Fruit fly (Drosophila melanogaster) whole organism, prepupa: ENCODE data around the gene Pldn.

Experiments
- Blimp-1 ChIP-seq: fragments of 200-800 bp; sonication (Bioruptor generic); optimal IDR thresholded peaks from 3 replicates; lab custom pipeline; 2017; ENCODE audit warnings: missing biosample characterization, missing genetic modification characterization, mild to moderate bottlenecking, moderate library complexity, missing genetic modification reagents
- CG10631 ChIP-seq: fragments of 200-800 bp; sonication (Bioruptor generic); optimal IDR thresholded peaks from 2 replicates; lab custom pipeline; 2016; ENCODE audit warnings: missing biosample characterization, missing genetic modification characterization
- CG10669 ChIP-seq: fragments of 200-800 bp; sonication (Bioruptor generic); optimal IDR thresholded peaks from 3 replicates; lab custom pipeline; 2018; ENCODE audit warnings: missing biosample characterization, mild to moderate bottlenecking, missing genetic modification characterization, moderate library complexity
- CG11294 ChIP-seq: fragments of 200-800 bp; sonication (Bioruptor generic); IDR thresholded peaks from 2 replicates; pipeline ENCODE4 v1.3.6; 2022; ENCODE audit warnings: missing biosample characterization, missing genetic modification characterization
- CG11762 ChIP-seq: fragments of 200-800 bp; sonication (Bioruptor generic); optimal IDR thresholded peaks from 3 replicates; lab custom pipeline; 2016; ENCODE audit warnings: missing biosample characterization, missing genetic modification characterization; ENCODE audit not compliant: insufficient read depth
- CG11902 ChIP-seq: fragments of 200-800 bp; sonication (Bioruptor generic); optimal IDR thresholded peaks from 3 replicates; lab custom pipeline; 2016; ENCODE audit warnings: missing biosample characterization, missing genetic modification characterization
- CG15336 ChIP-seq: fragments of 200-800 bp; sonication (Bioruptor generic); IDR thresholded peaks from 2 replicates; pipeline ENCODE4 v1.3.6; 2022; ENCODE audit warnings: missing biosample characterization, missing genetic modification characterization
- CG1621 ChIP-seq: fragments of 200-800 bp; sonication (Bioruptor generic); optimal IDR thresholded peaks from 3 replicates; lab custom pipeline; 2018; ENCODE audit warnings: missing biosample characterization, mild to moderate bottlenecking, missing genetic modification characterization
- CG16779 ChIP-seq: fragments of 200-800 bp; sonication (Bioruptor generic); optimal IDR thresholded peaks from 3 replicates; lab custom pipeline; 2017; ENCODE audit warnings: missing biosample characterization, mild to moderate bottlenecking, missing genetic modification characterization
- CG3032 ChIP-seq: fragments of 200-800 bp; optimal IDR thresholded peaks from 2 replicates; lab custom pipeline; 2019; ENCODE audit warnings: missing biosample characterization, mild to moderate bottlenecking, missing genetic modification characterization, moderate library complexity
- CG31627 ChIP-seq: fragments of 200-800 bp; sonication (Bioruptor generic); optimal IDR thresholded peaks from 3 replicates; lab custom pipeline; 2016; ENCODE audit warnings: missing biosample characterization, missing genetic modification characterization
- CG32006 ChIP-seq: fragments of 200-800 bp; sonication (Bioruptor generic); optimal IDR thresholded peaks from 3 replicates; lab custom pipeline; 2017; ENCODE audit warnings: missing biosample characterization, mild to moderate bottlenecking, missing genetic modification characterization
- CG34406 ChIP-seq: fragments of 200-800 bp; sonication (Bioruptor generic); optimal IDR thresholded peaks from 3 replicates; lab custom pipeline; 2016; ENCODE audit warnings: missing biosample characterization, missing genetic modification characterization
- CG3919 ChIP-seq: fragments of 200-800 bp; sonication (Bioruptor generic); optimal IDR thresholded peaks from 3 replicates; lab custom pipeline; 2016; ENCODE audit warnings: missing biosample characterization, missing genetic modification characterization
- CG4318 ChIP-seq: fragments of 200-800 bp; sonication (Bioruptor generic); optimal IDR thresholded peaks from 3 replicates; lab custom pipeline; 2017; ENCODE audit warnings: missing biosample characterization, mild to moderate bottlenecking, missing genetic modification characterization
- CG6163 ChIP-seq: fragments of 200-800 bp; sonication (Bioruptor generic); IDR thresholded peaks from 3 replicates; pipeline ENCODE4 v1.3.6; 2022; ENCODE audit warnings: missing biosample characterization, missing genetic modification characterization
- CG6276 ChIP-seq: fragments of 200-800 bp; sonication (Bioruptor generic); optimal IDR thresholded peaks from 2 replicates; lab custom pipeline; 2017; ENCODE audit warnings: missing biosample characterization, mild to moderate bottlenecking, missing genetic modification characterization
- CG6792 ChIP-seq: fragments of 200-800 bp; sonication (Bioruptor generic); optimal IDR thresholded peaks from 3 replicates; lab custom pipeline; 2016; ENCODE audit warnings: missing biosample characterization, missing genetic modification characterization
- CG6808 ChIP-seq: fragments of 200-800 bp; sonication (Bioruptor generic); optimal IDR thresholded peaks from 3 replicates; lab custom pipeline; 2017; ENCODE audit warnings: missing biosample characterization, missing genetic modification characterization, mild to moderate bottlenecking, moderate library complexity, missing genetic modification reagents
- CG7368 ChIP-seq: fragments of 200-800 bp; sonication (Bioruptor generic); optimal IDR thresholded peaks from 3 replicates; lab custom pipeline; 2016; ENCODE audit warnings: missing biosample characterization, missing genetic modification characterization
- CG8119 ChIP-seq: fragments of 200-800 bp; sonication (Bioruptor generic); IDR thresholded peaks from 3 replicates; pipeline ENCODE4 v1.3.6; 2022; ENCODE audit warnings: missing biosample characterization, missing genetic modification characterization
- CG8319 ChIP-seq: fragments of 200-800 bp; sonication (Bioruptor generic); optimal IDR thresholded peaks from 3 replicates; lab custom pipeline; 2016; ENCODE audit warnings: missing biosample characterization, missing genetic modification characterization
- CG8632 ChIP-seq: fragments of 200-800 bp; sonication (Bioruptor generic); optimal IDR thresholded peaks from 3 replicates; lab custom pipeline; 2016; ENCODE audit warnings: missing biosample characterization, missing genetic modification characterization
- CG9139 ChIP-seq: fragments of 200-800 bp; sonication (Bioruptor generic); optimal IDR thresholded peaks from 3 replicates; lab custom pipeline; 2017; ENCODE audit warnings: missing biosample characterization, mild to moderate bottlenecking, missing genetic modification characterization
- Eip75B ChIP-seq: fragments of 200-800 bp; sonication (Bioruptor generic); optimal IDR thresholded peaks from 3 replicates; lab custom pipeline; 2016; ENCODE audit warnings: missing biosample characterization, missing genetic modification characterization
- Eip78C ChIP-seq: fragments of 200-800 bp; sonication (Bioruptor generic); peaks from one replicate; lab custom pipeline; 2016; ENCODE audit warnings: missing biosample characterization, missing genetic modification characterization
- Ets21C ChIP-seq: fragments of 200-800 bp; sonication (Bioruptor generic); optimal IDR thresholded peaks from 3 replicates; lab custom pipeline; 2016; ENCODE audit warnings: missing biosample characterization, missing genetic modification characterization
- Ets96B ChIP-seq: fragments of 200-800 bp; optimal IDR thresholded peaks from 2 replicates; lab custom pipeline; 2019; ENCODE audit warnings: missing biosample characterization, mild to moderate bottlenecking, missing genetic modification characterization, moderate library complexity
- Gug ChIP-seq: fragments of 200-800 bp; sonication (Bioruptor generic); IDR thresholded peaks from 2 replicates; pipeline ENCODE4 v1.3.6; 2022; ENCODE audit warnings: missing biosample characterization, missing genetic modification characterization
- Hr38 ChIP-seq: sonication (Bioruptor generic); optimal IDR thresholded peaks from 2 replicates; lab custom pipeline; 2016; ENCODE audit warnings: missing biosample characterization, missing genetic modification characterization
- Hr4 ChIP-seq: fragments of 200-800 bp; sonication (Bioruptor generic); optimal IDR thresholded peaks from 3 replicates; lab custom pipeline; 2016; ENCODE audit warnings: missing biosample characterization, missing genetic modification characterization
- Met ChIP-seq: fragments of 200-800 bp; sonication (Bioruptor generic); optimal IDR thresholded peaks from 3 replicates; lab custom pipeline; 2016; ENCODE audit warnings: missing biosample characterization, missing genetic modification characterization
- OdsH ChIP-seq: fragments of 200-800 bp; sonication (Bioruptor generic); optimal IDR thresholded peaks from 3 replicates; lab custom pipeline; 2016; ENCODE audit warnings: missing biosample characterization, missing genetic modification characterization
- Smox ChIP-seq: fragments of 200-800 bp; sonication (Bioruptor generic); optimal IDR thresholded peaks from 3 replicates; lab custom pipeline; 2016; ENCODE audit warnings: missing biosample characterization, missing genetic modification characterization
- Sox102F ChIP-seq: fragments of 200-800 bp; sonication (Bioruptor generic); optimal IDR thresholded peaks from 2 replicates; lab custom pipeline; 2016; ENCODE audit warnings: missing biosample characterization, mild to moderate bottlenecking, missing genetic modification characterization
- Sox14 ChIP-seq: fragments of 200-800 bp; sonication (Bioruptor generic); optimal IDR thresholded peaks from 3 replicates; lab custom pipeline; 2016; ENCODE audit warnings: missing biosample characterization, missing genetic modification characterization
- Sox15 ChIP-seq: fragments of 200-800 bp; sonication (Bioruptor generic); optimal IDR thresholded peaks from 3 replicates; lab custom pipeline; 2016; ENCODE audit warnings: missing biosample characterization, missing genetic modification characterization
- achi ChIP-seq: fragments of 200-800 bp; sonication (Bioruptor generic); optimal IDR thresholded peaks from 3 replicates; lab custom pipeline; 2016; ENCODE audit warnings: missing biosample characterization, missing genetic modification characterization
- acj6 ChIP-seq: fragments of 200-800 bp; sonication (Bioruptor generic); optimal IDR thresholded peaks from 3 replicates; lab custom pipeline; 2016; ENCODE audit warnings: missing biosample characterization, missing genetic modification characterization
- cyc ChIP-seq: fragments of 200-800 bp; sonication (Bioruptor generic); optimal IDR thresholded peaks from 3 replicates; lab custom pipeline; 2016; ENCODE audit warnings: missing biosample characterization, missing genetic modification characterization
- dac ChIP-seq: fragments of 200-800 bp; sonication (Bioruptor generic); optimal IDR thresholded peaks from 2 replicates; lab custom pipeline; 2017; ENCODE audit warnings: missing biosample characterization, mild to moderate bottlenecking, missing genetic modification characterization
- eg ChIP-seq: fragments of 200-800 bp; sonication (Bioruptor generic); IDR thresholded peaks from 3 replicates; pipeline ENCODE4 v1.3.6; 2022; ENCODE audit warnings: missing biosample characterization, missing genetic modification characterization
- fd59A ChIP-seq: fragments of 200-800 bp; sonication (Bioruptor generic); optimal IDR thresholded peaks from 2 replicates; lab custom pipeline; 2017; ENCODE audit warnings: missing biosample characterization, mild to moderate bottlenecking, missing genetic modification characterization, missing genetic modification reagents
- fd85E ChIP-seq: fragments of 200-800 bp; sonication (Bioruptor generic); optimal IDR thresholded peaks from 3 replicates; lab custom pipeline; 2016; ENCODE audit warnings: missing biosample characterization, missing genetic modification characterization
- fkh ChIP-seq: fragments of 200-800 bp; sonication (Bioruptor generic); optimal IDR thresholded peaks from 3 replicates; lab custom pipeline; 2017; ENCODE audit warnings: missing biosample characterization, mild to moderate bottlenecking, missing genetic modification characterization, moderate library complexity
- lz ChIP-seq: fragments of 200-800 bp; sonication (Bioruptor generic); optimal IDR thresholded peaks from 3 replicates; lab custom pipeline; 2016; ENCODE audit warnings: missing biosample characterization, missing genetic modification characterization
- net ChIP-seq: fragments of 200-800 bp; sonication (Bioruptor generic); optimal IDR thresholded peaks from 3 replicates; lab custom pipeline; 2016; ENCODE audit warnings: missing biosample characterization, missing genetic modification characterization
- pdm3 ChIP-seq: fragments of 200-800 bp; sonication (Bioruptor generic); optimal IDR thresholded peaks from 3 replicates; lab custom pipeline; 2016; ENCODE audit warnings: missing biosample characterization, missing genetic modification characterization
- salr ChIP-seq, 2 experiments: fragments of 200-800 bp; sonication (Bioruptor generic); optimal IDR thresholded peaks; 3 replicates each; lab custom pipeline; 2016 to 2018; ENCODE audit warnings: missing biosample characterization in 2 of 2, missing genetic modification characterization in 2 of 2, mild to moderate bottlenecking in 1 of 2
- ss ChIP-seq, 2 experiments: fragments of 200-800 bp; sonication (Bioruptor generic); optimal IDR thresholded peaks; 2 replicates in 1 of 2; 3 replicates in 1 of 2; lab custom pipeline; 2017 to 2018; ENCODE audit warnings: mild to moderate bottlenecking in 2 of 2, missing biosample characterization in 2 of 2, missing genetic modification characterization in 2 of 2, moderate library complexity in 1 of 2
- svp ChIP-seq: fragments of 200-800 bp; sonication (Bioruptor generic); peaks from one replicate; lab custom pipeline; 2016; ENCODE audit warnings: missing biosample characterization, missing genetic modification characterization
- topi ChIP-seq: fragments of 200-800 bp; sonication (Bioruptor generic); optimal IDR thresholded peaks from 3 replicates; lab custom pipeline; 2016; ENCODE audit warnings: missing biosample characterization, missing genetic modification characterization
- vri ChIP-seq: fragments of 200-800 bp; sonication (Bioruptor generic); optimal IDR thresholded peaks from 3 replicates; lab custom pipeline; 2016; ENCODE audit warnings: missing biosample characterization, mild to moderate bottlenecking, missing genetic modification characterization

Gene Pldn

DNA sequence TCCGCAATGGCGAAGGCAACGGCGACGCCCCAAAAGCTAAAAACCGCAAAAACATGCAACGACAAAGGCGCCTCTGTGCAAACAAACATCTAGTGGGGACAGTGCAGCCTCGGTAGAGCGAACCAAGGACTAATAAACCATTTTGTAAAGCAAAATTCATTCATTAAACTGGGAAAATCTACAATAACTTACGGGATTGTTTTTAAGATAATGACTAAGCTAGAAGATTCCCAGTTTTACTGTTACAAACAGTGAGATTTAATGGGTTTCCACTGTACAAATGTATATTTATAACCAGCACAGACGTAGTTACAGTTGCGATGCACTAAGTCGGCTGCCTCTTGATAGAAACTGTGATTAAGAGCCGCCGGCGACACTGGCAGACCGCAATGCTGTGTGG, 35.0 kb downstream of the Pldn start:
- peak; percentile 89 for TF ChIP-seq CG6163
- TF ChIP-seq net (GFP tag; lab: Kevin White, UChicago) = peak; percentile 53
- no peak for TF ChIP-seq fd85E (GFP tag; lab: Kevin White, UChicago)
- peak; percentile 48 for TF ChIP-seq dac (GFP tag; lab: Kevin White, UChicago)
- TF ChIP-seq Sox14 = peak; percentile 63
- peak; percentile 3 for TF ChIP-seq cyc (GFP tag; lab: Kevin White, UChicago)
- peak; percentile 64 for TF ChIP-seq Eip78C (GFP tag; lab: Kevin White, UChicago)
- no peak for TF ChIP-seq Blimp-1 (GFP tag; lab: Kevin White, UChicago)
- TF ChIP-seq CG34406 (GFP tag; lab: Kevin White, UChicago) = no peak
- peak in 1 of 2 experiments; percentile 25 for TF ChIP-seq salr (GFP tag; optimal IDR thresholded peaks at IDR 0.05; lab: Kevin White, UChicago)
- TF ChIP-seq Eip75B = no peak
- TF ChIP-seq Gug (GFP tag; lab: Robert Waterston, UW) = peak; percentile 76; the same call in 1 of the 2 replicates
- peak; percentile 82 for TF ChIP-seq CG11294 (GFP tag; lab: Robert Waterston, UW)
- no peak for TF ChIP-seq CG31627 (GFP tag; lab: Kevin White, UChicago)
- TF ChIP-seq CG4318 (GFP tag; lab: Kevin White, UChicago) = peak; percentile 47
- peak; percentile 90 for TF ChIP-seq CG15336
- TF ChIP-seq Sox15 (GFP tag; lab: Kevin White, UChicago) = no peak
- TF ChIP-seq topi (GFP tag; lab: Kevin White, UChicago) = no peak
- TF ChIP-seq CG8119 (GFP tag; lab: Robert Waterston, UW) = peak; percentile 86
- peak; percentile 48 for TF ChIP-seq CG3919 (GFP tag; lab: Kevin White, UChicago)
- TF ChIP-seq achi (GFP tag; lab: Kevin White, UChicago) = peak; percentile 65
- no peak for TF ChIP-seq CG8319
- TF ChIP-seq OdsH (GFP tag; lab: Kevin White, UChicago) = peak; percentile 62
- TF ChIP-seq CG8632 (GFP tag; lab: Kevin White, UChicago) = no peak
- TF ChIP-seq vri (GFP tag; lab: Kevin White, UChicago) = no peak
- peak; percentile 86 for TF ChIP-seq eg (GFP tag; lab: Robert Waterston, UW)
- no peak for TF ChIP-seq fkh
- TF ChIP-seq svp (GFP tag; lab: Kevin White, UChicago) = peak; percentile 35
- no peak for TF ChIP-seq lz (GFP tag; lab: Kevin White, UChicago)
- TF ChIP-seq CG10669 (GFP tag; lab: Kevin White, UChicago) = peak; percentile 57
- peak; percentile 21 for TF ChIP-seq CG7368 (GFP tag; lab: Kevin White, UChicago)
- no peak for TF ChIP-seq CG1621
- TF ChIP-seq fd59A (GFP tag; lab: Kevin White, UChicago) = peak; percentile 40
- peak; percentile 40 for TF ChIP-seq CG10631 (GFP tag; lab: Kevin White, UChicago)
- TF ChIP-seq CG32006 (GFP tag; lab: Kevin White, UChicago) = peak; percentile 82
- TF ChIP-seq CG3032 (tag; lab: Kevin White, UChicago) = no peak
- peak; percentile 24 for TF ChIP-seq CG16779 (tag; lab: Kevin White, UChicago)
- no peak for TF ChIP-seq Sox102F (GFP tag; lab: Kevin White, UChicago)
- TF ChIP-seq Ets21C (GFP tag; lab: Kevin White, UChicago) = no peak
- peak; percentile 63 for TF ChIP-seq CG6276
- TF ChIP-seq Met = no peak
- peak; percentile 65 for TF ChIP-seq Ets96B (tag; lab: Kevin White, UChicago)
- TF ChIP-seq Hr38 (GFP tag; lab: Kevin White, UChicago) = peak; percentile 6
- no peak for TF ChIP-seq Smox (GFP tag; lab: Kevin White, UChicago)
- no peak for TF ChIP-seq CG11902 (GFP tag; lab: Kevin White, UChicago)
- TF ChIP-seq CG9139 = no peak
- no peak for TF ChIP-seq ss (GFP tag; optimal IDR thresholded peaks at IDR 0.05; lab: Kevin White, UChicago)
- peak; percentile 32 for TF ChIP-seq CG11762
- peak; percentile 67 for TF ChIP-seq pdm3
- TF ChIP-seq acj6 (GFP tag; lab: Kevin White, UChicago) = peak; percentile 39
- TF ChIP-seq Hr4 (GFP tag; lab: Kevin White, UChicago) = peak; percentile 83
- TF ChIP-seq CG6808 = no peak
- peak; percentile 44 for TF ChIP-seq CG6792 (GFP tag; lab: Kevin White, UChicago)
